Worm (Caenorhabditis elegans) whole organism, L2 larva: ENCODE results near the gene mps-2.

Source experiments
- C34F6.9 ChIP-seq: fragments of 150-350 bp; optimal IDR thresholded peaks from 2 replicates; lab custom pipeline; 2014; ENCODE audit warnings: missing biosample characterization, missing genetic modification characterization
- R02D3.7 ChIP-seq: fragments of 150-350 bp; optimal IDR thresholded peaks from 2 replicates; lab custom pipeline; 2014; ENCODE audit warnings: missing biosample characterization, missing genetic modification characterization
- Y55F3AM.14 ChIP-seq: fragments of 200-800 bp; sonication (Bioruptor generic); optimal IDR thresholded peaks from 2 replicates; lab custom pipeline; 2018; ENCODE audit warnings: mild to moderate bottlenecking, missing genetic modification characterization, missing compliant biosample characterization
- ama-1 ChIP-seq: fragments of 150-350 bp; optimal IDR thresholded peaks from 2 replicates; lab custom pipeline; 2018; ENCODE audit warnings: inconsistent platforms
- blmp-1 ChIP-seq: sonication (generic microtip); optimal IDR thresholded peaks from 2 replicates; lab custom pipeline; 2017; ENCODE audit warnings: missing genetic modification characterization, mild to moderate bottlenecking, missing compliant biosample characterization, antibody characterized with exemption, moderate library complexity; ENCODE audit not compliant: insufficient read depth
- elt-3 ChIP-seq: sonication (generic microtip); optimal IDR thresholded peaks from 2 replicates; lab custom pipeline; 2017; ENCODE audit warnings: missing biosample characterization, missing genetic modification characterization
- lin-13 ChIP-seq: fragments of 150-350 bp; optimal IDR thresholded peaks from 2 replicates; lab custom pipeline; 2014; ENCODE audit warnings: missing biosample characterization, missing genetic modification reagents, missing genetic modification characterization
- mdl-1 ChIP-seq, 2 experiments: fragments of 150-350 bp in 1 of 2; sonication (generic microtip) in 1 of 2; optimal IDR thresholded peaks; 2 replicates each; lab custom pipeline; 2017; ENCODE audit warnings: missing biosample characterization in 2 of 2, missing genetic modification characterization in 2 of 2
- nhr-11 ChIP-seq: fragments of 150-350 bp; optimal IDR thresholded peaks from 2 replicates; lab custom pipeline; 2014; ENCODE audit warnings: missing biosample characterization, missing genetic modification characterization
- nhr-77 ChIP-seq: fragments of 150-350 bp; optimal IDR thresholded peaks from 2 replicates; lab custom pipeline; 2014; ENCODE audit warnings: missing biosample characterization, missing genetic modification characterization
- skn-1 ChIP-seq: sonication (generic microtip); optimal IDR thresholded peaks from 2 replicates; lab custom pipeline; 2017; ENCODE audit warnings: missing biosample characterization, missing genetic modification characterization
- snpc-4 ChIP-seq: fragments of 150-350 bp; optimal IDR thresholded peaks from 2 replicates; lab custom pipeline; 2014; ENCODE audit warnings: missing biosample characterization, missing genetic modification characterization
- unc-55 ChIP-seq: fragments of 150-350 bp; sonication (generic microtip); optimal IDR thresholded peaks from 3 replicates; lab custom pipeline; 2014; ENCODE audit warnings: missing biosample characterization, missing genetic modification reagents, missing genetic modification characterization
- unc-62 ChIP-seq: fragments of 150-350 bp; optimal IDR thresholded peaks from 2 replicates; lab custom pipeline; 2014; ENCODE audit warnings: missing biosample characterization, missing genetic modification reagents, missing genetic modification characterization

DNA sequence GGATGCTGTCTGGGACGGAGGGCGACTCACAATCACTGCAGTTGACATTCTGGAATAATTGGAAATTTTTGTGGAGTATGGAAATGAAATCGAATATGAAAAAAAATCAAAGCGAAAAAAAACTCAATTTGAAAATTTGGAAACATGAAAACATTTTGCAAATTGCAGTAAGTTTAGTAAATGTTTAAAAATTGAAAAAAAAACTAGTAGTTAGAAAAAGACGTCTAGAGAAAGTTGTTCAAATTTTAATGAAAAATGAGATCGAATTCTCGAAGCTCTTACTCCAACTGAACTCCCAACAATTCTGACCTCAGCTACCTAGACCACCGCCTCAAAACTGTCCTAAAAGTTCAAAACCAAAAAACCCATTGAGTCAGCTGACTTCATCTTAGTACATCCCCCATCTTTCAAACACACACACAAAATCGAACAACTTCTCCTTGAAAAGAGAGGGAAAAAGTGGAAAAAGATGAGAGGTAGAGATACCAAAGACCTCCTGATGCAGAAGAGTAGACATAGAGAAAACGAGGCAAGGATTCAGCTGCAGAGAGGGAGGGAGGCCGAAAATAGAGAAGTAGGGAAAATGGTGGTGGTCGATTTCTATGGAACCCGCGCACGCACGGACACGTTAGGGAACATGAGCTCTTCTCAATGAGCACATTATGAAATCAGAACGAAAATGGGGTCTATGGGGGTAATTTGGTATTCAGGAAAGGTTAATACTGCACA lies 11.2 kb upstream of the mps-2 start, which contains the start of gene K01A2.10:
- TF ChIP-seq nhr-11 (tag; lab: Kevin White, UChicago) (no peak), Y55F3AM.14 (no peak), skn-1 (tag; lab: Kevin White, UChicago) (no peak), lin-13 (GFP tag; lab: Kevin White, UChicago) (peak; percentile 30), ama-1 (lab: Kevin White, UChicago) (no peak), blmp-1 (tag; lab: Kevin White, UChicago) (no peak), snpc-4 (no peak), R02D3.7 (tag; lab: Kevin White, UChicago) (no peak), unc-62 (GFP tag; lab: Kevin White, UChicago) (no peak), mdl-1 (tag; optimal IDR thresholded peaks at IDR 0.05; lab: Kevin White, UChicago) (no peak), C34F6.9 (tag; lab: Kevin White, UChicago) (peak; percentile 78), elt-3 (tag; lab: Kevin White, UChicago) (no peak), unc-55 (peak; percentile 94), nhr-77 (no peak)
